Worm (Caenorhabditis elegans): ENCODE results near the gene C18A11.2.
A peak's percentile ranks its signal among the peaks of the same experiment; 100 is the strongest.

The C18A11.2 gene

DNA sequence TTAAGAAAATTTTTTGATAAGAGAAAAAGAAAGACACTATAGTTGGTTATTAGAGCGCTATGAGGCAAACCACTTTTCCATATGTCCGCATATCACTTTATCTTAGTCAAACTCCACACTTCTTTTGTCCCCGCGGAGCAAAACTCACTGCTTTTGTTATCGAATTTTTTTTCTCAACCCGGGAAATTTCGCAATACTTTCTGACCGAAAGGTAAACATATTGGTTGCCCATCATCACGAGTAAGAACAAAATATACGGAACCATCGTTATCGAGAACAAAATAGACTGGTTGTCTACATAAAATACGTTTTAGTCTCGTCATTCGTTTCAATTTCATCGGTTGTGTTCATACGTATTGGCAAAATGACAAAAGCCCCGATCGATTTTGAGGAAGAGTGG is 1.9 kb downstream of the C18A11.2 start, which contains the start of gene C18A11.1 (continued):
- peak; percentile 29 for TF ChIP-seq pqm-1 (tag; optimal IDR thresholded peaks at IDR 0.05)

DNA sequence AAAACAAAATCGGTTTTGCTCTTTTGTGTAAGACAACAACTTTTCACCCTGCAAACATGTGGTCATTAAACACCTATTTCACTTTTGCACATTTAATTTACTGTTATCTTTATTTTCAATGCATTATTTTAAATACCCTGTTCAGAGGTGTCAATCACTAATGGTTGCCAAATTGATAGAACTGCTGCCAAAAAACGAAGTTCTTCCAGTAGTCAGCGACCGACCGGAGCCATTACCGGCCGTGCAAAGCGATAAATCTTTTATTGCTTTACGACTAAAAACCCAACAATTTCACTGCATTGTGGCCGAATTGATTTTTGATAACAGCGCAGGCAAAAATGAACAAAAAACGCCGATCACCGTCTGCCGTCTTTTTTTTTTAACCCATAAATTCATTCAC is 7.2 kb downstream of the C18A11.2 start:
- TF ChIP-seq zag-1 (tag; optimal IDR thresholded peaks at IDR 0.05) (no peak), gei-8 (GFP tag; optimal IDR thresholded peaks at IDR 0.05) (no peak), nhr-111 (GFP tag; optimal IDR thresholded peaks at IDR 0.05) (no peak), nhr-77 (tag; optimal IDR thresholded peaks at IDR 0.05) (no peak), dmd-8 (GFP tag; IDR thresholded peaks at IDR 0.05) (no peak), daf-19 (GFP tag; conservative IDR thresholded peaks at IDR 0.05) (no peak), F10B5.3 (tag; optimal IDR thresholded peaks at IDR 0.05) (no peak), zip-2 (tag; optimal IDR thresholded peaks at IDR 0.05) (no peak), ceh-32 (tag; optimal IDR thresholded peaks at IDR 0.05; ENCODE audit: poor library complexity) (no peak), aly-2 (tag; optimal IDR thresholded peaks at IDR 0.05) (no peak), hlh-30 (tag; optimal IDR thresholded peaks at IDR 0.05; ENCODE audit: insufficient read depth) (no peak), daf-12 (tag; optimal IDR thresholded peaks at IDR 0.05) (no peak), F49E8.2 (tag; optimal IDR thresholded peaks at IDR 0.05; ENCODE audit: borderline replicate concordance) (no peak), egl-27 (tag; optimal IDR thresholded peaks at IDR 0.05) (no peak), T26A8.4 (GFP tag; IDR thresholded peaks at IDR 0.05) (no peak), ceh-62 (tag; optimal IDR thresholded peaks at IDR 0.05) (no peak), snpc-1.2 (GFP tag; IDR thresholded peaks at IDR 0.05) (no peak), lin-1 (GFP tag; IDR thresholded peaks at IDR 0.05) (no peak), arid-1 (GFP tag; conservative IDR thresholded peaks at IDR 0.05) (no peak), cey-2 (tag; optimal IDR thresholded peaks at IDR 0.05; ENCODE audit: borderline replicate concordance, insufficient read depth) (no peak), daf-16 (GFP tag; optimal IDR thresholded peaks at IDR 0.05) (no peak), daf-16 (tag; optimal IDR thresholded peaks at IDR 0.05) (peak; percentile 39), php-3 (GFP tag; IDR thresholded peaks at IDR 0.05) (peak; percentile 98), unc-39 (tag; optimal IDR thresholded peaks at IDR 0.05) (no peak), nhr-28 (tag; optimal IDR thresholded peaks at IDR 0.05) (peak; percentile 55), ceh-20 (GFP tag; IDR thresholded peaks at IDR 0.05) (peak; percentile 72; the same call in 1 of the 2 replicates), sdz-12 (GFP tag; optimal IDR thresholded peaks at IDR 0.05) (no peak), pqm-1 (tag; optimal IDR thresholded peaks at IDR 0.05) (peak; percentile 2), nhr-10 (tag; optimal IDR thresholded peaks at IDR 0.05) (no peak), pha-4 (GFP tag; IDR thresholded peaks at IDR 0.05) (no peak), pha-4 (tag; optimal IDR thresholded peaks at IDR 0.05) (no peak), dmd-6 (GFP tag; IDR thresholded peaks at IDR 0.05) (peak; percentile 81), hlh-11 (tag; optimal IDR thresholded peaks at IDR 0.05) (peak; percentile 65), Y105C5A.15 (GFP tag; IDR thresholded peaks at IDR 0.05) (no peak), lin-39 (tag; optimal IDR thresholded peaks at IDR 0.05) (no peak), lin-29 (GFP tag; IDR thresholded peaks at IDR 0.05) (no peak), ces-1 (GFP tag; optimal IDR thresholded peaks at IDR 0.05) (no peak), Y75B8A.6 (GFP tag; IDR thresholded peaks at IDR 0.05) (no peak), ceh-28 (tag; optimal IDR thresholded peaks at IDR 0.05) (no peak), F26F4.8 (GFP tag; conservative IDR thresholded peaks at IDR 0.05) (no peak), spr-1 (tag; optimal IDR thresholded peaks at IDR 0.05) (no peak), duxl-1 (tag; optimal IDR thresholded peaks at IDR 0.05; ENCODE audit: poor library complexity) (no peak), zip-11 (GFP tag; IDR thresholded peaks at IDR 0.05) (no peak), tra-1 (GFP tag; IDR thresholded peaks at IDR 0.05) (peak; percentile 92), dve-1 (tag; optimal IDR thresholded peaks at IDR 0.05; ENCODE audit: insufficient read depth) (peak; percentile 65), lin-38 (GFP tag; IDR thresholded peaks at IDR 0.05) (no peak), dmd-9 (GFP tag; IDR thresholded peaks at IDR 0.05) (no peak), ZK337.2 (GFP tag; IDR thresholded peaks at IDR 0.05) (no peak), unc-130 (GFP tag; optimal IDR thresholded peaks at IDR 0.05) (no peak), mxl-3 (GFP tag; optimal IDR thresholded peaks at IDR 0.05) (no peak)
